Fruit fly (Drosophila melanogaster): Measurements from ENCODE around the gene CG7387.

dm6 chr3L:8150284-8150683 lies 42.6 kb downstream of the CG7387 start:
- no peak for TF ChIP-seq CG11902 (GFP tag; optimal IDR thresholded peaks at IDR 0.05)
- no peak for TF ChIP-seq CG8119 (GFP tag; IDR thresholded peaks at IDR 0.05)
- no peak for TF ChIP-seq lz (GFP tag; optimal IDR thresholded peaks at IDR 0.05)
- no peak for TF ChIP-seq CG11294 (GFP tag; IDR thresholded peaks at IDR 0.05)
- TF ChIP-seq vri (GFP tag; optimal IDR thresholded peaks at IDR 0.05), result no peak
- TF ChIP-seq Sox102F (GFP tag; optimal IDR thresholded peaks at IDR 0.05), result no peak
- no peak for TF ChIP-seq CG16779 (tag; optimal IDR thresholded peaks at IDR 0.05)
- no peak for TF ChIP-seq dsx (GFP tag; optimal IDR thresholded peaks at IDR 0.05; ENCODE audit: poor library complexity, severe bottlenecking)
- TF ChIP-seq Hr4 (GFP tag; optimal IDR thresholded peaks at IDR 0.05), result no peak
- no peak for TF ChIP-seq svp (GFP tag)
- no peak for TF ChIP-seq Eip78C (GFP tag)
